Worm (Caenorhabditis elegans) whole organism, L4 larva: ENCODE results near the gene acr-16.
"Not testable (repeated sequence)": the region's sequence is repeated elsewhere in the genome, so short reads cannot be mapped to it uniquely, and the experiment has no call there.

ENCODE experiments used
- nhr-237 ChIP-seq: sonication (generic microtip); optimal IDR thresholded peaks from 2 replicates; lab custom pipeline; 2017; ENCODE audit warnings: missing biosample characterization, missing genetic modification characterization
- nhr-6 ChIP-seq: fragments of 150-350 bp; optimal IDR thresholded peaks from 2 replicates; lab custom pipeline; 2014; ENCODE audit warnings: missing biosample characterization, missing genetic modification characterization
- sdz-12 ChIP-seq: fragments of 200-800 bp; sonication (Bioruptor generic); optimal IDR thresholded peaks from 2 replicates; lab custom pipeline; 2018; ENCODE audit warnings: mild to moderate bottlenecking, missing genetic modification characterization, missing compliant biosample characterization
- unc-130 ChIP-seq: sonication (generic microtip); optimal IDR thresholded peaks from 2 replicates; lab custom pipeline; 2016; ENCODE audit warnings: missing genetic modification reagents, missing genetic modification characterization, missing compliant biosample characterization

DNA sequence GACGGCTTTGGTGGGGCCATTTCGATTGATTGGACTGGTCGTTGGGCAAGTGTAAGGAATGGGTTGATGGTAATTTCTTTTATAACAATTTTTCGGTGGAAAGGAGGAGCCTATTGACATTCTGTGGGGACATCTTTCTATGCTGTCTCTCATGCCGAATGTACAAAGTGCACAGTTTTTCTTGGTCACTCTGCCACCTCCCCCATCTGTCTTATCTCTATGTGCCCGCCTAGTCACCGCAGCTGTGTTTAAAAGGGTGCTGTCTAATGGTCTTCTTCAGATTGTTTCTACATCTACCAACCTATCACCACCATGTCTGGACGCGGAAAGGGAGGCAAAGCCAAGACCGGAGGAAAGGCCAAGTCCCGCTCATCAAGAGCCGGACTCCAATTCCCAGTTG, 27.9 kb upstream of the acr-16 start, which contains the start of the genes his-8 and his-7:
- TF ChIP-seq nhr-6 (tag; lab: Kevin White, UChicago); sdz-12 (GFP tag; lab: Kevin White, UChicago); unc-130 (GFP tag; lab: Kevin White, UChicago); nhr-237 (tag; lab: Kevin White, UChicago): not testable (repeated sequence)
